Worm (Caenorhabditis elegans) whole organism, mixed stage, embryonic: ENCODE data around the gene C06E4.6.

Source experiments
- bed-3 ChIP-seq: fragments of 200-800 bp; sonication (Bioruptor generic); optimal IDR thresholded peaks from 3 replicates; lab custom pipeline; 2018; ENCODE audit warnings: mild to moderate bottlenecking, missing genetic modification characterization, moderate library complexity, missing compliant biosample characterization
- blmp-1 ChIP-seq: fragments of 150-350 bp; optimal IDR thresholded peaks from 2 replicates; lab custom pipeline; 2014; ENCODE audit warnings: missing biosample characterization, missing genetic modification characterization
- elt-3 ChIP-seq: fragments of 150-350 bp; optimal IDR thresholded peaks from 2 replicates; lab custom pipeline; 2014; ENCODE audit warnings: missing biosample characterization, missing genetic modification characterization
- flh-1 ChIP-seq: fragments of 200-800 bp; sonication (Bioruptor generic); optimal IDR thresholded peaks from 2 replicates; lab custom pipeline; 2018; ENCODE audit warnings: mild to moderate bottlenecking, missing genetic modification characterization, moderate library complexity, missing compliant biosample characterization
- nhr-28 ChIP-seq: fragments of 150-350 bp; optimal IDR thresholded peaks from 2 replicates; lab custom pipeline; 2014; ENCODE audit warnings: missing biosample characterization, missing genetic modification characterization
- nhr-76 ChIP-seq: sonication (generic microtip); optimal IDR thresholded peaks from 2 replicates; lab custom pipeline; 2017; ENCODE audit warnings: missing biosample characterization, missing genetic modification characterization
- sptf-1 ChIP-seq: sonication (generic microtip); optimal IDR thresholded peaks from 2 replicates; lab custom pipeline; 2017; ENCODE audit warnings: mild to moderate bottlenecking, missing genetic modification characterization, moderate library complexity, missing compliant biosample characterization

ce11 chrIV:7208961-7209360, 49.1 kb downstream of the C06E4.6 start:
- no peak for TF ChIP-seq sptf-1 (tag; lab: Kevin White, UChicago)
- TF ChIP-seq bed-3 (GFP tag; lab: Kevin White, UChicago): no peak
- TF ChIP-seq blmp-1 (tag; lab: Kevin White, UChicago): no peak
- TF ChIP-seq flh-1 (GFP tag; lab: Kevin White, UChicago): no peak
- TF ChIP-seq nhr-76 (tag; lab: Kevin White, UChicago): no peak
- TF ChIP-seq elt-3: no peak
- TF ChIP-seq nhr-28 (tag; lab: Kevin White, UChicago): no peak
